Fruit fly (Drosophila melanogaster): Measurements from ENCODE around the gene CG33658.

CG33658 gene

DNA sequence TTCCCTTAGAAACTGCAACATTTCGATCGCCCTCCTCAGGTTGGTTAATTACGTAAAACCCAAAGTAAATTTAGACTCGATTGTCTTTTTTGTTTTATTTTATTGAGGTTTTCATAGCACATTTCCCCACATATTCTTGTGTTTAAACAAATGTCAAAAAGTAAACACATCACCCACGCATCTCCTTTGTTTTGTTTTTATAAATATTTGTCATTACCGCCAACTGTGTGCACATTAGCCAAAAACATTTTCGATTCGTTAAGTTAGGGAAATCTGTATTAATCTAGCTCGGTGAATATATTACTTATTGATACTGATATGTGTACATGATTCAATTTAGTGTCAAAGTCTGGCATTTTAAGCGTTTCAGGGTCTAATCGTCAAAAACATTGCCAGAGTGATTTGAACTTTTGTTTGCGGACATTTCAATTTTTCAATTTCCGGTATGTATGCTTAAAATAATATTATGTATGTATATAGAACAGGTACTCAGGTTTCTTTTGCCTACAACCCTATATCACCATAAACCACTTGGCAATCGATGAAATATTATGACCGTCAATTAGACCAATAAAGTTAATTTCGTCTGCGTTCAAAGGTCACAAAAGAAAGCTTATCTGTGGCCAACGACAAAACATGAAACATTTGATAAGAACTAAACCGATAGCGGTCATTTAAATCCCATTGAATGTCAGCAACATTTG is 31.2 kb downstream of the CG33658 start (continued):
- peak; percentile 59 for TF ChIP-seq CG12071 (GFP tag; optimal IDR thresholded peaks at IDR 0.05)
- TF ChIP-seq Six4 (GFP tag; optimal IDR thresholded peaks at IDR 0.05): peak; percentile 9
- peak; percentile 60 for TF ChIP-seq CG3407 (GFP tag; optimal IDR thresholded peaks at IDR 0.05)
- TF ChIP-seq abd-A (tag; optimal IDR thresholded peaks at IDR 0.05): no peak
- TF ChIP-seq CG14667 (GFP tag; IDR thresholded peaks at IDR 0.05): no peak
- TF ChIP-seq CG6813 (GFP tag; optimal IDR thresholded peaks at IDR 0.05): peak; percentile 86
- TF ChIP-seq pzg (GFP tag; optimal IDR thresholded peaks at IDR 0.05): no peak
- TF ChIP-seq gro (GFP tag; optimal IDR thresholded peaks at IDR 0.05): peak; percentile 17
- TF ChIP-seq CG13296 (GFP tag; optimal IDR thresholded peaks at IDR 0.05): peak; percentile 65
- TF ChIP-seq CG10274 (GFP tag; optimal IDR thresholded peaks at IDR 0.05): peak; percentile 25
- no peak for TF ChIP-seq grau (tag; optimal IDR thresholded peaks at IDR 0.05)
- peak; percentile 38 for TF ChIP-seq CG12659 (GFP tag; optimal IDR thresholded peaks at IDR 0.05)
- TF ChIP-seq exex (tag; optimal IDR thresholded peaks at IDR 0.05): peak; percentile 90
- TF ChIP-seq NfI (GFP tag; optimal IDR thresholded peaks at IDR 0.05): no peak
- peak; percentile 84 for TF ChIP-seq Med (GFP tag)
- TF ChIP-seq CG6175 (GFP tag; IDR thresholded peaks at IDR 0.05): no peak
- TF ChIP-seq E2f2 (GFP tag; IDR thresholded peaks at IDR 0.05): no peak
- 0 out of 3 replicates have a peak, but pooled peaks have one; percentile 11 for TF ChIP-seq CG11695 (GFP tag; IDR thresholded peaks at IDR 0.05)
- TF ChIP-seq CG10979 (tag; optimal IDR thresholded peaks at IDR 0.05): peak; percentile 13
- TF ChIP-seq CG18619 (GFP tag; optimal IDR thresholded peaks at IDR 0.05): peak; percentile 19
- peak; percentile 35 for TF ChIP-seq Nf-YB (GFP tag; optimal IDR thresholded peaks at IDR 0.05)
- peak; percentile 82 for TF ChIP-seq BtbVII (GFP tag; optimal IDR thresholded peaks at IDR 0.05)
- peak; percentile 45 for TF ChIP-seq cwo (GFP tag; optimal IDR thresholded peaks at IDR 0.05)
- no peak for TF ChIP-seq CG18011 (GFP tag; optimal IDR thresholded peaks at IDR 0.05)
- peak; percentile 92 for TF ChIP-seq Asciz (GFP tag; optimal IDR thresholded peaks at IDR 0.05)
- TF ChIP-seq wdn (GFP tag; IDR thresholded peaks at IDR 0.05): no peak
- no peak for TF ChIP-seq gcm2 (GFP tag; optimal IDR thresholded peaks at IDR 0.05)
- peak in 1 of 2 experiments; percentile 28 for TF ChIP-seq Eip74EF (GFP tag; optimal IDR thresholded peaks at IDR 0.05)
- no peak for TF ChIP-seq GATAe (GFP tag; conservative IDR thresholded peaks at IDR 0.05)
- no peak for TF ChIP-seq hth (optimal IDR thresholded peaks at IDR 0.05)
- peak; percentile 39 for TF ChIP-seq mirr (GFP tag; optimal IDR thresholded peaks at IDR 0.05)
- TF ChIP-seq unpg (GFP tag; optimal IDR thresholded peaks at IDR 0.05): no peak
- peak; percentile 65 for TF ChIP-seq CG33557 (GFP tag; optimal IDR thresholded peaks at IDR 0.05)
- TF ChIP-seq CG32767 (GFP tag; IDR thresholded peaks at IDR 0.05): no peak
- no peak for TF ChIP-seq chm (GFP tag; IDR thresholded peaks at IDR 0.05)
- TF ChIP-seq schlank (tag; optimal IDR thresholded peaks at IDR 0.05): peak; percentile 43
- TF ChIP-seq Atf6 (GFP tag; IDR thresholded peaks at IDR 0.05): peak; percentile 45; the same call in 1 of the 2 replicates
- peak; percentile 74 for TF ChIP-seq CG1233 (GFP tag; optimal IDR thresholded peaks at IDR 0.05)
- TF ChIP-seq D (optimal IDR thresholded peaks at IDR 0.05): no peak
- peak; percentile 39 for TF ChIP-seq D (GFP tag; optimal IDR thresholded peaks at IDR 0.05)
- no peak for TF ChIP-seq CG9609 (GFP tag; optimal IDR thresholded peaks at IDR 0.05)
- no peak for TF ChIP-seq CG3847 (GFP tag; IDR thresholded peaks at IDR 0.05)
- no peak for TF ChIP-seq Nf-YC (tag; optimal IDR thresholded peaks at IDR 0.05)
- TF ChIP-seq Stat92E (GFP tag; optimal IDR thresholded peaks at IDR 0.05): no peak
- TF ChIP-seq phol (tag; optimal IDR thresholded peaks at IDR 0.05): no peak
- TF ChIP-seq CG14710 (tag; optimal IDR thresholded peaks at IDR 0.05): peak; percentile 57
- no peak for TF ChIP-seq sna (GFP tag; IDR thresholded peaks at IDR 0.05; ENCODE audit: partially characterized antibody)
- no peak for TF ChIP-seq CG8944 (GFP tag; optimal IDR thresholded peaks at IDR 0.05)
- no peak for TF ChIP-seq emc (GFP tag; optimal IDR thresholded peaks at IDR 0.05)
